Worm (Caenorhabditis elegans) whole organism, young adult: ENCODE data around the gene srg-58.

Experiments
- F52B5.7 ChIP-seq: sonication (generic microtip); optimal IDR thresholded peaks from 2 replicates; lab custom pipeline; 2016; ENCODE audit warnings: mild to moderate bottlenecking, missing genetic modification characterization, missing compliant biosample characterization
- ama-1 ChIP-seq, 3 experiments: fragments of 150-350 bp in 1 of 3; sonication (generic microtip) in 2 of 3; optimal IDR thresholded peaks; 2 replicates each; lab custom pipeline; 2014 to 2018; ENCODE audit warnings: missing biosample characterization in 2 of 3, missing genetic modification characterization in 2 of 3, missing genetic modification reagents in 2 of 3
- atf-7 ChIP-seq: sonication (generic microtip); optimal IDR thresholded peaks from 2 replicates; lab custom pipeline; 2017; ENCODE audit warnings: mild to moderate bottlenecking, missing genetic modification characterization, missing compliant biosample characterization
- fkh-3 ChIP-seq: sonication (generic microtip); optimal IDR thresholded peaks from 2 replicates; lab custom pipeline; 2016; ENCODE audit warnings: mild to moderate bottlenecking, missing genetic modification characterization, missing compliant biosample characterization
- hlh-26 ChIP-seq: fragments of 200-800 bp; sonication (Bioruptor generic); conservative IDR thresholded peaks from 2 replicates; pipeline ENCODE4 v1.3.6; 2022; ENCODE audit warnings: missing genetic modification reagents, missing genetic modification characterization, missing compliant biosample characterization
- hrde-1 ChIP-seq: sonication (generic microtip); optimal IDR thresholded peaks from 2 replicates; lab custom pipeline; 2016; ENCODE audit warnings: missing genetic modification characterization, mild to moderate bottlenecking, missing compliant biosample characterization, moderate library complexity, missing genotype, missing genetic modification reagents, borderline replicate concordance
- mcd-1 ChIP-seq: fragments of 200-800 bp; sonication (Bioruptor generic); IDR thresholded peaks from 2 replicates; pipeline ENCODE4 v1.3.6; 2022; ENCODE audit warnings: missing genetic modification reagents, missing genetic modification characterization, missing compliant biosample characterization
- mes-4 ChIP-seq: sonication (generic microtip); optimal IDR thresholded peaks from 2 replicates; lab custom pipeline; 2016; ENCODE audit warnings: missing genotype, missing genetic modification characterization, missing compliant biosample characterization
- snpc-4 ChIP-seq, 5 experiments: fragments of 150-350 bp in 1 of 5; sonication (generic microtip) in 4 of 5; optimal IDR thresholded peaks; 2 replicates each; lab custom pipeline; 2014 to 2018; ENCODE audit warnings: missing genetic modification characterization in 5 of 5, missing biosample characterization in 3 of 5, antibody characterized with exemption in 2 of 5, mild to moderate bottlenecking in 2 of 5, missing compliant biosample characterization in 2 of 5, missing genotype in 2 of 5, moderate library complexity in 2 of 5, missing genetic modification reagents in 1 of 5
- unc-62 ChIP-seq: fragments of 150-350 bp; optimal IDR thresholded peaks from 2 replicates; lab custom pipeline; 2014; ENCODE audit warnings: missing biosample characterization, missing genetic modification reagents, missing genetic modification characterization
- xnd-1 ChIP-seq: sonication (generic microtip); optimal IDR thresholded peaks from 2 replicates; lab custom pipeline; 2016; ENCODE audit warnings: missing genotype, missing genetic modification reagents, missing genetic modification characterization, missing compliant biosample characterization
- zfh-2 ChIP-seq: fragments of 200-800 bp; sonication (Bioruptor generic); conservative IDR thresholded peaks from 2 replicates; pipeline ENCODE4 v1.3.6; 2022; ENCODE audit warnings: missing genetic modification reagents, missing genetic modification characterization, missing compliant biosample characterization
- ztf-18 ChIP-seq: sonication (generic microtip); optimal IDR thresholded peaks from 2 replicates; lab custom pipeline; 2016; ENCODE audit warnings: missing genotype, mild to moderate bottlenecking, missing genetic modification characterization, missing compliant biosample characterization

- TF ChIP-seq hlh-26 (GFP tag; lab: Robert Waterston, UW) (no peak), mes-4 (tag; lab: Kevin White, UChicago) (no peak), ztf-18 (tag; lab: Kevin White, UChicago) (no peak), xnd-1 (tag; lab: Kevin White, UChicago) (no peak), zfh-2 (GFP tag; lab: Robert Waterston, UW) (no peak), snpc-4 (GFP tag; optimal IDR thresholded peaks at IDR 0.05; lab: Kevin White, UChicago) (no peak), snpc-4 (tag; optimal IDR thresholded peaks at IDR 0.05; lab: Kevin White, UChicago) (no peak), hrde-1 (tag; lab: Kevin White, UChicago) (no peak), F52B5.7 (tag; lab: Kevin White, UChicago) (no peak), ama-1 (optimal IDR thresholded peaks at IDR 0.05; lab: Kevin White, UChicago) (no peak), ama-1 (GFP tag; optimal IDR thresholded peaks at IDR 0.05; lab: Kevin White, UChicago) (no peak), unc-62 (GFP tag; lab: Kevin White, UChicago) (no peak), fkh-3 (tag; lab: Kevin White, UChicago) (no peak), atf-7 (tag; lab: Kevin White, UChicago) (no peak), mcd-1 (GFP tag; lab: Robert Waterston, UW) (no peak)
Measured at ce11 chrV:2728236-2728635, 31.1 kb downstream of the srg-58 start, which contains the start of gene str-33.
